Worm (Caenorhabditis elegans) whole organism, L4/young adult: ENCODE measurements around the gene rpt-1.

ENCODE experiments used
- W03F9.2 ChIP-seq: fragments of 150-350 bp; optimal IDR thresholded peaks from 2 replicates; lab custom pipeline; 2014; ENCODE audit warnings: missing biosample characterization, missing genetic modification characterization
- dao-5 ChIP-seq: sonication (generic microtip); optimal IDR thresholded peaks from 2 replicates; lab custom pipeline; 2016; ENCODE audit warnings: missing genotype, missing genetic modification characterization, moderate library complexity, missing compliant biosample characterization
- him-1 ChIP-seq: sonication (generic microtip); optimal IDR thresholded peaks from 2 replicates; lab custom pipeline; 2016; ENCODE audit warnings: missing genotype, missing genetic modification reagents, missing genetic modification characterization, missing compliant biosample characterization

DNA sequence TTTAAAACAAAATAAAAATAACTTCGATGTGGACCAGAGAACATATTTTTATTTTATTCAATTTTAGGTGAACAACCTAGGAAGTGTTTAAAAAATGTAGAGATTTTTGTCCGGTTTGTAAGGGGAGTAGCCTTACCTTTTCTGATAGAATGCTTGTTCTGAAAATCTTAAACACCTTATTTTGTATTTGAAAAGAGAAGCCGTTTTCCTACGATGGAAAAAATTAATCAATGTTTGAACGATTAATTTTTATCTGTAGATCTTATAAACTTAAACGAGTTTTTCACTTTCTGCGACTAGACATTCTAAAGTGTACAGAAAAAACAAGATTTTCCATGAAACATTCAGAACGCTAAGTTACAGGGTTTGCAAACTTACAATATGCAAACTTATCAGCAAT lies 39.9 kb downstream of the rpt-1 start, which contains the start of gene F58H1.6:
- TF ChIP-seq him-1 (tag; lab: Kevin White, UChicago): no peak
- TF ChIP-seq W03F9.2: no peak
- TF ChIP-seq dao-5: no peak
